Worm (Caenorhabditis elegans): ENCODE results near the gene nud-1.
A peak's percentile ranks its signal among the peaks of the same experiment; 100 is the strongest.

Gene nud-1

DNA sequence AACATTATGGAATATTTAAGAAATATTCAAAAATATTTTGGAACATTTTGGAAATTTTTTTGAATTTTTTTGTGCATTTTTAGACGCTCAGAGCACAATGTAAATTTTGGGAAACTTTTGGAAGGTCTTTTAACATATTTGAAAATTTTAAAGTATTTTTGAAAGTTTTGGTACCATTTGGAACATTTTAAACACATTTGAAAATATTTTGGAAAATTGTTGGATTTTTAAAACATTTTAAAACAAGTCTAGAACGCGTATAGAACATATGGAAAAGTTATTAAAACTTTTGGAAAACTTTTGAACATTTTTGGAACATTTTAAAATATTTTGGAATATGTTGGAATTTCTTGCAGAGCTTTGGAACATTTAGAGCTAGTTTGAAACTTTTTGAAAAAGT, 7.6 kb upstream of the nud-1 start, which contains the start of gene sdz-20:
Gene sdz-20, plus strand, starts transcription at position 301 of the 400 bp plus-strand sequence.
- TF ChIP-seq nhr-21 (tag; optimal IDR thresholded peaks at IDR 0.05), result no peak
- no peak for TF ChIP-seq zag-1 (tag; optimal IDR thresholded peaks at IDR 0.05)
- TF ChIP-seq ztf-1 (GFP tag; conservative IDR thresholded peaks at IDR 0.05), result no peak
- no peak for TF ChIP-seq mbf-1 (tag; optimal IDR thresholded peaks at IDR 0.05)
- no peak for TF ChIP-seq lin-11 (tag; optimal IDR thresholded peaks at IDR 0.05)
- no peak for TF ChIP-seq unc-55 (GFP tag; optimal IDR thresholded peaks at IDR 0.05)
- TF ChIP-seq nhr-77 (tag; optimal IDR thresholded peaks at IDR 0.05), result no peak
- no peak for TF ChIP-seq ZK546.5 (tag; optimal IDR thresholded peaks at IDR 0.05)
- TF ChIP-seq crh-2 (tag; optimal IDR thresholded peaks at IDR 0.05), result no peak
- no peak for TF ChIP-seq gmeb-1 (tag; optimal IDR thresholded peaks at IDR 0.05)
- no peak for TF ChIP-seq ceh-16 (tag; optimal IDR thresholded peaks at IDR 0.05)
- TF ChIP-seq ama-1 (optimal IDR thresholded peaks at IDR 0.05), result no peak
- TF ChIP-seq fos-1 (tag; optimal IDR thresholded peaks at IDR 0.05), result no peak
- no peak for TF ChIP-seq peb-1 (tag; optimal IDR thresholded peaks at IDR 0.05)
- TF ChIP-seq dmd-4 (tag; optimal IDR thresholded peaks at IDR 0.05), result no peak
- TF ChIP-seq C34F6.9 (tag; optimal IDR thresholded peaks at IDR 0.05), result no peak
- no peak for TF ChIP-seq nhr-11 (tag; optimal IDR thresholded peaks at IDR 0.05)

DNA sequence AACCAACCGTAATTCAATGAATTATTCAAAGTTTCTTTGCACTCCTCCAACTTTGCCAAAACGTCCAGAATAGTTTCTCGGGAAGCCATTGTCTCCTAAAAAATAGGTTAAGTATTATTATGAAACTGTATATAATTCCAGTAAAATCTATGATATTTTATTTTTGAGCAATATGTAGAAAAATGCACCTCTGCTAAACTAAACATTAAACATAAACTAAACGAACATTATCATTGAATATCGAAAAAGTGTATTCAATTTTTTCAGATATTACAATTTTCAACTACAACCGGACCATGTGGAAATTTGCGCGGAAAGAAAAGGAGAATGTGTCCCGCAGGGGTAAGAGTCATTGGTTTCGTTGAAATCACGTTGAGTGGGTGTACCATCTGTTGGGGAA, 1.7 kb upstream of the nud-1 start, which contains the start of gene F53A2.3:
Gene F53A2.3, minus strand, starts transcription at position 101 of the 400 bp plus-strand sequence.
- TF ChIP-seq ztf-4 (tag; optimal IDR thresholded peaks at IDR 0.05), result no peak
- TF ChIP-seq mbf-1 (tag; optimal IDR thresholded peaks at IDR 0.05), result no peak
- TF ChIP-seq nhr-21 (tag; optimal IDR thresholded peaks at IDR 0.05), result no peak
- no peak for TF ChIP-seq nhr-12 (tag; optimal IDR thresholded peaks at IDR 0.05)
- TF ChIP-seq nhr-23 (tag; optimal IDR thresholded peaks at IDR 0.05), result no peak
- no peak for TF ChIP-seq elt-3 (tag; optimal IDR thresholded peaks at IDR 0.05)
- TF ChIP-seq sem-4 (tag; optimal IDR thresholded peaks at IDR 0.05), result no peak
- no peak for TF ChIP-seq mdl-1 (tag; optimal IDR thresholded peaks at IDR 0.05)
- no peak for TF ChIP-seq ZK546.5 (tag; optimal IDR thresholded peaks at IDR 0.05)
- no peak for TF ChIP-seq snpc-4 (tag; optimal IDR thresholded peaks at IDR 0.05)
- TF ChIP-seq egl-27 (tag; optimal IDR thresholded peaks at IDR 0.05), result no peak
- no peak for TF ChIP-seq lsy-2 (tag; optimal IDR thresholded peaks at IDR 0.05)
- no peak for TF ChIP-seq ztf-11 (tag; optimal IDR thresholded peaks at IDR 0.05)
- TF ChIP-seq ztf-1 (GFP tag; conservative IDR thresholded peaks at IDR 0.05), result no peak

DNA sequence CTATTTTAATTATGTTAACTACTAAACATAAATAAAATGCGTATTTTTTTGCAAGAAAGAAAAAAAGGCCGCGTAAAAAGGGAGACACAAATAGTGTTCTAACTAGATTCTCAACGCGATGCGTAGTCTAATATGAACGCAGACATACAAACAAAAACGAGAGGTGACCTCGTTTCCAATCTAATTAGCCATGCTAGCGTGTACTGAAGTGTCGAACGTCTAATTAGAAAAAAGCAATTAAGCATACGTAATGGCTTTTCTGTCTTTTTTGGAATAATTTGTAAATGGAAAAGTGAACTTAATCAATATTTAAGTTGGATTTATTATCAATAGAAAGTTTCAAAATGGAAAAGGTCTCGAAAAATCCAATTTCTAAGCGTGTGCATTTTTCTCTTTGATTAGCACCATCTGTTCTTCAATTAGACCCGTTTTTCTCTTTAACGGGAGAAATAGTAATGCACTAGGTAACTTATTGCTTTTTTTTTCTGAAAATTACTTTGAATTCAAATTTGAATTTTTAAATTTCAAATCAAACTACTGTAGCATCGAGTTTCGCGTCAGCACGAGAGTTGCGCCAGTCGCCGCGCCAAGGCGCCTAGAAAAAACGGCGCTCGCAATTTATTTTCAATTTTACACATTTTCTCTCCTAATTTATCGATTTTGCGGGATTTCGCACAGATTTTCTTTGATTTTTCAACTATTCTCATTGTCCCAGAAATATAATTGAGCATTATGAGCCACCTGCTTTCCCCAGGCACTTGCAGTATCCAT, 638 bp upstream of the nud-1 start:
- TF ChIP-seq lin-13 (GFP tag; optimal IDR thresholded peaks at IDR 0.05), result peak; percentile 68
- TF ChIP-seq unc-55 (GFP tag; optimal IDR thresholded peaks at IDR 0.05), result peak; percentile 46
- TF ChIP-seq lsy-2 (tag; optimal IDR thresholded peaks at IDR 0.05), result peak in 1 of 2 experiments; percentile 72
- TF ChIP-seq nhr-23 (tag; optimal IDR thresholded peaks at IDR 0.05), result no peak
- peak; percentile 66 for TF ChIP-seq gmeb-1 (tag; optimal IDR thresholded peaks at IDR 0.05)

DNA sequence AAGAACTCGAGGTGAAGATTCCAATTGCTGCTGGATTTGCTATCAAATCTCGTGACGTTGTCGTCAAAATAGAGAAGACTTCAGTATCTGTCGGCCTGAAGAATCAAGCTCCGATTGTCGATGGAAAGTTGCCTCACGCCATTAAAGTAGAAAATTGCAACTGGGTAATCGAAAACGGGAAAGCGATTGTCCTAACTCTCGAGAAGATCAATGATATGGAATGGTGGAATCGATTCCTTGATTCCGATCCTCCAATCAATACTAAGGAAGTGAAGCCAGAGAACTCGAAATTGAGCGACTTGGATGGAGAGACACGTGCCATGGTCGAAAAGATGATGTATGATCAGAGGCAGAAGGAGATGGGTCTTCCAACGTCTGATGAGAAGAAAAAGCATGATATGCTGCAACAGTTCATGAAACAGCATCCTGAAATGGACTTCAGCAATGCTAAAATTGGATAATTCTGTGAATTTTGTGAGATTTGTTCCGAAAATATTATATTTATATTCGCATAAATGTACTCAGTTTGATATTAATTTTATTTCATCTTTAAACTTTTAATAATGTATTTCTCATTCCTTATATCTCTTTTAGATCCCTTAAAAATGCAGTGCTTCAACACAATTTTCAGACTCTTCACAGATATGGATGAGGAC, 880 bp downstream of the nud-1 start, which contains the start of gene dro-1:
Gene dro-1, plus strand, starts transcription at position 606 of the 656 bp plus-strand sequence.
- TF ChIP-seq snpc-4 (tag; optimal IDR thresholded peaks at IDR 0.05), result no peak
- TF ChIP-seq nhr-129 (tag; optimal IDR thresholded peaks at IDR 0.05), result no peak
- no peak for TF ChIP-seq sma-3 (GFP tag; optimal IDR thresholded peaks at IDR 0.05)
- TF ChIP-seq Y55F3AM.14 (GFP tag; optimal IDR thresholded peaks at IDR 0.05), result no peak
- no peak for TF ChIP-seq ztf-4 (tag; optimal IDR thresholded peaks at IDR 0.05)

DNA sequence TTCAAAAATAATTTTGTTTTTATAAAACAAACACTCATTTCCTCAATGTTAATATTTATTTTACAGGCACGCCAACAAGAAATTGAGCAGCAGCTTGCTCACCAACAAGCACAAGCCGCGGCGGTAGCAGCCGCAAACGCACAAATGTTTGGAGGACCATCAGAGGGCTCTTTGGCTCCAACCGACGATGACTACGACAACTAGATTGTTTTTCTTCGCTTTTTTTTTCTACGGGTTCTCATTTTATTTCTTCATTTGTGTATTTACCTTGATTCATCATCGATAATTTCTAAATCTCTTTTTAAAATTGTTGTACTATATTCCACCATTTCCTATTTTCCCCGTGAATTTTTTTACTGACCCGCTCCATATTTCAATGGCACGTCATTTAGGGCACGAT, 1.8 kb downstream of the nud-1 start, which contains the start of gene ife-1:
Gene ife-1, plus strand, starts transcription at position 301 of the 400 bp plus-strand sequence.
- TF ChIP-seq gmeb-1 (tag; optimal IDR thresholded peaks at IDR 0.05) (no peak), F13H6.1 (tag; optimal IDR thresholded peaks at IDR 0.05) (no peak), zag-1 (tag; optimal IDR thresholded peaks at IDR 0.05) (no peak)

Measured in whole organism, L2 larva.